Worm (Caenorhabditis elegans) whole organism, early embryonic: ENCODE data around the gene ceh-19.

Experiments used
- F13C5.2 ChIP-seq: sonication (generic microtip); optimal IDR thresholded peaks from 2 replicates; lab custom pipeline; 2017; ENCODE audit warnings: mild to moderate bottlenecking, missing genetic modification characterization, inconsistent platforms, missing compliant biosample characterization
- aly-1 ChIP-seq: sonication (generic microtip); optimal IDR thresholded peaks from 2 replicates; lab custom pipeline; 2016; ENCODE audit warnings: missing genetic modification characterization, missing compliant biosample characterization
- ama-1 ChIP-seq: fragments of 150-350 bp; optimal IDR thresholded peaks from 2 replicates; lab custom pipeline; 2014
- flt-1 ChIP-seq: fragments of 200-800 bp; sonication (Bioruptor generic); IDR thresholded peaks from 2 replicates; pipeline ENCODE4 v1.3.6; 2022; ENCODE audit warnings: missing genetic modification characterization, missing compliant biosample characterization
- hmbx-1 ChIP-seq: sonication (generic microtip); optimal IDR thresholded peaks from 2 replicates; lab custom pipeline; 2016; ENCODE audit warnings: mild to moderate bottlenecking, missing genetic modification characterization, missing compliant biosample characterization
- hmg-4 ChIP-seq: fragments of 200-800 bp; sonication (Bioruptor generic); optimal IDR thresholded peaks from 2 replicates; lab custom pipeline; 2018; ENCODE audit warnings: mild to moderate bottlenecking, missing genetic modification characterization, missing compliant biosample characterization
- hnd-1 ChIP-seq: sonication (generic microtip); optimal IDR thresholded peaks from 2 replicates; lab custom pipeline; 2016; ENCODE audit warnings: missing genetic modification characterization, missing compliant biosample characterization
- pes-1 ChIP-seq: fragments of 200-800 bp; sonication (Bioruptor generic); IDR thresholded peaks from 2 replicates; pipeline ENCODE4 v1.3.6; 2022; ENCODE audit warnings: missing genetic modification reagents, missing genetic modification characterization, missing compliant biosample characterization
- sea-1 ChIP-seq: fragments of 200-800 bp; sonication (Bioruptor generic); conservative IDR thresholded peaks from 2 replicates; pipeline ENCODE4 v1.3.6; 2022; ENCODE audit warnings: missing genetic modification characterization, missing compliant biosample characterization

- TF ChIP-seq sea-1 (GFP tag; lab: Robert Waterston, UW) (no peak), ama-1 (no peak), hmg-4 (no peak), F13C5.2 (tag; lab: Kevin White, UChicago) (no peak), aly-1 (tag; lab: Kevin White, UChicago) (no peak), hnd-1 (no peak), hmbx-1 (tag; lab: Kevin White, UChicago) (no peak), pes-1 (GFP tag; lab: Robert Waterston, UW) (no peak), flt-1 (GFP tag; lab: Robert Waterston, UW) (no peak)
Observed at ce11 chrIV:7910197-7910735, 45.5 kb downstream of the ceh-19 start, which contains the start of the genes npp-27 and ntl-4.
